Fruit fly (Drosophila melanogaster) whole organism, embryonic: ENCODE data around the gene Clamp.

Experiments used
- Bgb ChIP-seq: fragments of 200-800 bp; sonication (Bioruptor generic); IDR thresholded peaks from 2 replicates; pipeline ENCODE4 v1.3.6; 2022; ENCODE audit warnings: missing biosample characterization, missing genetic modification characterization; ENCODE audit not compliant: partially characterized antibody
- CG11723 ChIP-seq: fragments of 200-800 bp; sonication (Bioruptor generic); optimal IDR thresholded peaks from 2 replicates; lab custom pipeline; 2017; ENCODE audit warnings: missing biosample characterization, mild to moderate bottlenecking, missing genetic modification characterization
- CG14860 ChIP-seq: fragments of 200-800 bp; sonication (Bioruptor generic); IDR thresholded peaks from 3 replicates; pipeline ENCODE4 v1.3.6; 2022; ENCODE audit warnings: missing biosample characterization, missing genetic modification characterization; ENCODE audit not compliant: partially characterized antibody
- CG16813 ChIP-seq: fragments of 200-800 bp; sonication (Bioruptor generic); IDR thresholded peaks from 3 replicates; pipeline ENCODE4 v1.3.6; 2022; ENCODE audit warnings: missing biosample characterization, missing genetic modification characterization; ENCODE audit not compliant: partially characterized antibody
- CG16863 ChIP-seq: fragments of 200-800 bp; sonication (Bioruptor generic); optimal IDR thresholded peaks from 3 replicates; lab custom pipeline; 2016; ENCODE audit warnings: missing biosample characterization, missing genetic modification characterization
- CG17328 ChIP-seq: fragments of 200-800 bp; sonication (Bioruptor generic); IDR thresholded peaks from 2 replicates; pipeline ENCODE4 v1.3.6; 2022; ENCODE audit warnings: missing biosample characterization, missing genetic modification characterization
- CG17912 ChIP-seq: fragments of 200-800 bp; sonication (Bioruptor generic); optimal IDR thresholded peaks from 2 replicates; lab custom pipeline; 2018; ENCODE audit warnings: missing biosample characterization, mild to moderate bottlenecking, missing genetic modification characterization
- CG2120 ChIP-seq: fragments of 200-800 bp; sonication (Bioruptor generic); optimal IDR thresholded peaks from 3 replicates; lab custom pipeline; 2016; ENCODE audit warnings: missing biosample characterization, missing genetic modification characterization
- CG33213 ChIP-seq: fragments of 200-800 bp; sonication (Bioruptor generic); optimal IDR thresholded peaks from 3 replicates; lab custom pipeline; 2016; ENCODE audit warnings: missing biosample characterization, missing genetic modification characterization
- CG6765 ChIP-seq: fragments of 200-800 bp; sonication (Bioruptor generic); optimal IDR thresholded peaks from 3 replicates; lab custom pipeline; 2017; ENCODE audit warnings: missing biosample characterization, mild to moderate bottlenecking, missing genetic modification characterization
- CG6791 ChIP-seq: fragments of 200-800 bp; sonication (Bioruptor generic); IDR thresholded peaks from 3 replicates; pipeline ENCODE4 v1.3.6; 2022; ENCODE audit warnings: missing biosample characterization, missing genetic modification characterization; ENCODE audit not compliant: partially characterized antibody
- CG7556 ChIP-seq: fragments of 200-800 bp; sonication (Bioruptor generic); optimal IDR thresholded peaks from 2 replicates; lab custom pipeline; 2017; ENCODE audit warnings: missing biosample characterization, mild to moderate bottlenecking, missing genetic modification characterization
- CG7963 ChIP-seq: fragments of 200-800 bp; sonication (Bioruptor generic); IDR thresholded peaks from 3 replicates; pipeline ENCODE4 v1.3.6; 2022; ENCODE audit warnings: missing biosample characterization, missing genetic modification characterization; ENCODE audit not compliant: partially characterized antibody
- CG9609 ChIP-seq: fragments of 200-800 bp; sonication (Bioruptor generic); optimal IDR thresholded peaks from 3 replicates; lab custom pipeline; 2016; ENCODE audit warnings: missing biosample characterization, missing genetic modification characterization
- Dll ChIP-seq: fragments of 200-800 bp; sonication (Bioruptor generic); IDR thresholded peaks from 4 replicates; pipeline ENCODE4 v1.3.6; 2022; ENCODE audit warnings: missing biosample characterization, missing genetic modification characterization; ENCODE audit not compliant: partially characterized antibody
- HLH4C ChIP-seq: fragments of 200-800 bp; sonication (Bioruptor generic); IDR thresholded peaks from 3 replicates; pipeline ENCODE4 v1.3.6; 2022; ENCODE audit warnings: missing biosample characterization, missing genetic modification characterization; ENCODE audit not compliant: partially characterized antibody
- HmgZ ChIP-seq: fragments of 200-800 bp; sonication (Bioruptor generic); optimal IDR thresholded peaks from 2 replicates; lab custom pipeline; 2018; ENCODE audit warnings: missing biosample characterization, mild to moderate bottlenecking, missing genetic modification characterization
- Hmx ChIP-seq: fragments of 200-800 bp; sonication (Bioruptor generic); optimal IDR thresholded peaks from 2 replicates; lab custom pipeline; 2016; ENCODE audit warnings: missing biosample characterization, missing genetic modification characterization
- Hr78 ChIP-seq, 2 experiments: fragments of 200-800 bp in 1 of 2; fragments of >200 bp in 1 of 2; sonication (Bioruptor generic) in 1 of 2; optimal IDR thresholded peaks; 2 replicates each; lab custom pipeline; 2017 to 2019; ENCODE audit warnings: missing biosample characterization in 2 of 2, missing genetic modification characterization in 2 of 2, mild to moderate bottlenecking in 1 of 2, moderate library complexity in 1 of 2
- Lim3 ChIP-seq: fragments of 200-800 bp; sonication (Bioruptor generic); IDR thresholded peaks from 2 replicates; pipeline ENCODE4 v1.3.6; 2022; ENCODE audit warnings: missing biosample characterization, missing genetic modification characterization
- Med ChIP-seq: fragments of 200-800 bp; sonication (Bioruptor generic); peaks from one replicate; lab custom pipeline; 2016; ENCODE audit warnings: missing biosample characterization, missing genetic modification characterization, mild to moderate bottlenecking, inconsistent platforms, moderate library complexity
- Scr ChIP-seq: fragments of 200-800 bp; sonication (Bioruptor generic); IDR thresholded peaks from 2 replicates; pipeline ENCODE4 v1.3.6; 2022; ENCODE audit warnings: missing biosample characterization, missing genetic modification characterization; ENCODE audit not compliant: partially characterized antibody
- Trl ChIP-seq, 3 experiments: fragments of >200 bp in 2 of 3; fragments of 200-800 bp in 1 of 3; sonication (Bioruptor generic) in 1 of 3; optimal IDR thresholded peaks; 2 replicates in 1 of 3; 3 replicates in 2 of 3; lab custom pipeline; 2016 to 2017; ENCODE audit warnings: missing biosample characterization in 1 of 3, missing genetic modification characterization in 1 of 3
- Xrp1 ChIP-seq: fragments of 200-800 bp; sonication (Bioruptor generic); IDR thresholded peaks from 2 replicates; pipeline ENCODE4 v1.3.6; 2022; ENCODE audit warnings: missing biosample characterization, missing genetic modification characterization
- amos ChIP-seq: fragments of 200-800 bp; sonication (Bioruptor generic); IDR thresholded peaks from 2 replicates; pipeline ENCODE4 v1.3.6; 2022; ENCODE audit warnings: missing biosample characterization, missing genetic modification characterization; ENCODE audit not compliant: partially characterized antibody
- br ChIP-seq: fragments of >200 bp; optimal IDR thresholded peaks from 2 replicates; lab custom pipeline; 2017
- chn ChIP-seq: fragments of 200-800 bp; sonication (Bioruptor generic); optimal IDR thresholded peaks from 2 replicates; lab custom pipeline; 2016; ENCODE audit warnings: missing biosample characterization, missing genetic modification characterization
- crc ChIP-seq: fragments of 200-800 bp; sonication (Bioruptor generic); optimal IDR thresholded peaks from 2 replicates; lab custom pipeline; 2016; ENCODE audit warnings: missing biosample characterization, missing genetic modification characterization
- dati ChIP-seq: fragments of 200-800 bp; sonication (Bioruptor generic); IDR thresholded peaks from 2 replicates; pipeline ENCODE4 v1.3.6; 2022; ENCODE audit warnings: missing biosample characterization, missing genetic modification characterization
- eve ChIP-seq, 2 experiments: fragments of >200 bp; optimal IDR thresholded peaks; 2 replicates each; lab custom pipeline; 2017; ENCODE audit warnings: missing biosample characterization in 2 of 2, missing genetic modification characterization in 2 of 2
- eyg ChIP-seq: fragments of 200-800 bp; sonication (Bioruptor generic); optimal IDR thresholded peaks from 3 replicates; lab custom pipeline; 2016; ENCODE audit warnings: missing biosample characterization, missing genetic modification characterization
- gfzf ChIP-seq: fragments of 200-800 bp; sonication (Bioruptor generic); optimal IDR thresholded peaks from 2 replicates; lab custom pipeline; 2016; ENCODE audit warnings: missing biosample characterization, mild to moderate bottlenecking, missing genetic modification characterization, moderate library complexity
- hb ChIP-seq: fragments of 200-800 bp; sonication (Bioruptor generic); IDR thresholded peaks from 3 replicates; pipeline ENCODE4 v1.3.6; 2022; ENCODE audit warnings: missing biosample characterization, missing genetic modification characterization; ENCODE audit not compliant: partially characterized antibody
- insv ChIP-seq, 2 experiments: fragments of 200-800 bp; sonication (Bioruptor generic); optimal IDR thresholded peaks; 3 replicates each; lab custom pipeline; 2016 to 2018; ENCODE audit warnings: missing biosample characterization in 2 of 2, missing genetic modification characterization in 2 of 2
- inv ChIP-seq: fragments of 200-800 bp; sonication (Bioruptor generic); IDR thresholded peaks from 2 replicates; pipeline ENCODE4 v1.3.6; 2022; ENCODE audit warnings: missing biosample characterization, missing genetic modification characterization; ENCODE audit not compliant: partially characterized antibody
- mld ChIP-seq: fragments of 200-800 bp; sonication (Bioruptor generic); IDR thresholded peaks from 3 replicates; pipeline ENCODE4 v1.3.6; 2022; ENCODE audit warnings: missing biosample characterization, missing genetic modification characterization; ENCODE audit not compliant: partially characterized antibody
- nerfin-2 ChIP-seq: fragments of 200-800 bp; sonication (Bioruptor generic); IDR thresholded peaks from 2 replicates; pipeline ENCODE4 v1.3.6; 2022; ENCODE audit warnings: missing biosample characterization, missing genetic modification characterization; ENCODE audit not compliant: partially characterized antibody
- pita ChIP-seq: fragments of 200-800 bp; sonication (Bioruptor generic); optimal IDR thresholded peaks from 2 replicates; lab custom pipeline; 2017; ENCODE audit warnings: missing biosample characterization, mild to moderate bottlenecking, missing genetic modification characterization
- sd ChIP-seq: fragments of 200-800 bp; sonication (Bioruptor generic); optimal IDR thresholded peaks from 3 replicates; lab custom pipeline; 2018; ENCODE audit warnings: missing biosample characterization, mild to moderate bottlenecking, missing genetic modification characterization, moderate library complexity
- sens ChIP-seq: fragments of 200-800 bp; sonication (Bioruptor generic); peaks from one replicate; lab custom pipeline; 2016; ENCODE audit warnings: missing biosample characterization, missing genetic modification characterization
- so ChIP-seq: fragments of 200-800 bp; sonication (Bioruptor generic); IDR thresholded peaks from 3 replicates; pipeline ENCODE4 v1.3.6; 2022; ENCODE audit warnings: missing biosample characterization, missing genetic modification characterization
- stc ChIP-seq: fragments of 200-800 bp; sonication (Bioruptor generic); IDR thresholded peaks from 2 replicates; pipeline ENCODE4 v1.3.6; 2022; ENCODE audit warnings: missing biosample characterization, missing genetic modification characterization
- vnd ChIP-seq: fragments of 200-800 bp; sonication (Bioruptor generic); IDR thresholded peaks from 3 replicates; pipeline ENCODE4 v1.3.6; 2022; ENCODE audit warnings: missing biosample characterization, missing genetic modification characterization; ENCODE audit not compliant: partially characterized antibody

Gene Clamp

DNA sequence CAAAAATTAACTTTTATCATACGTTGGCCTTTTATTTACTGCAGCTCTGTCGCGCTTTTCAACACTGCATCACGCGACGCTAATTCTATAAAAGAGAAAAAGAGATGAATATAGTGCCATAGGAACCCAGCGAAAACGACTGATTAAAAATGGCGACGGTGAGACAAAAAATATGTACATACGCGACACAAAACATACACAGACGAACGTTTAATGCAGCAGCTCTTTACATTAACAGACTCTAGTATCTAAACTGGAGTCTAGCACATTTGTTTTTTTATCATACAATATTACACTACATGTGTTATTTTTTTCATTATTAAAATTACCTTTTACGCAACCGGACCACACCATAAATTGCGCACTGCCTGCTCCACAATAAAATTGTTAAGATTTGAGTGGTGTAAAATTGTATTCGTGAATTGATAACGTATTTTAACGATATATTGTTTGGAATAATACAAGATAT lies 350 bp downstream of the Clamp start (continued):
- TF ChIP-seq CG11723 (peak; percentile 18), sens (GFP tag; lab: Kevin White, UChicago) (peak; percentile 53), eve (GFP tag; optimal IDR thresholded peaks at IDR 0.05; lab: Kevin White, UChicago) (peak in 1 of 2 experiments; percentile 85), CG6765 (no peak), Xrp1 (GFP tag; lab: Robert Waterston, UW) (0 out of 2 replicates have a peak, but pooled peaks have one; percentile 21), stc (GFP tag; lab: Robert Waterston, UW) (no peak), crc (GFP tag; lab: Kevin White, UChicago) (no peak), CG17912 (GFP tag; lab: Kevin White, UChicago) (peak; percentile 38), CG33213 (GFP tag; lab: Kevin White, UChicago) (peak; percentile 12), pita (GFP tag; lab: Kevin White, UChicago) (no peak), gfzf (GFP tag; lab: Kevin White, UChicago) (no peak), CG9609 (GFP tag; lab: Kevin White, UChicago) (peak; percentile 5), dati (GFP tag; lab: Robert Waterston, UW) (no peak), eyg (no peak), Hr78 (GFP tag; optimal IDR thresholded peaks at IDR 0.05; lab: Kevin White, UChicago) (no peak), br (lab: Kevin White, UChicago) (no peak), CG2120 (GFP tag; lab: Kevin White, UChicago) (peak; percentile 9), CG17328 (peak; percentile 16; the same call in 1 of the 2 replicates), HmgZ (tag; lab: Kevin White, UChicago) (peak; percentile 25)

DNA sequence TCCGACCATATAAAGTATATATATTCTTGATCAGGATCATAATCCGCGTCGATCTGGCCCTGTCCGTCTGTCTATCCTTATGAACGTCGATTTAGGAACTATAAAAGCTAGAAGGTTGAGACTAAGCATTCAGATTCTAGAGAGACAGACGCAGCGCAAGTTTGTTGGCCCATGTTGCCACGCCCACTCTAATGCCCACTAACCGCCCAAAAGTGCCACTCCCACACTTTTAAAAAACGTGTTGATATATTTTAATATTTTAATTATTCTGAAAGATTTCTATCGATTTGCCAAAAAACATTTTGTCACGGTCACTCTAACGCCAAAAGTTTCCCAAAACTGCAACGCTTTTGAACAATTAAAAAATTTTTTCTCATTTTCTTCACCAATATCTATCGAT lies 5.6 kb downstream of the Clamp start:
- TF ChIP-seq sd (tag; lab: Kevin White, UChicago), result no peak
- TF ChIP-seq insv (GFP tag; optimal IDR thresholded peaks at IDR 0.05; lab: Kevin White, UChicago), result no peak
- no peak for TF ChIP-seq CG16863 (GFP tag; lab: Kevin White, UChicago)
- TF ChIP-seq HLH4C (GFP tag; lab: Robert Waterston, UW), result no peak
- no peak for TF ChIP-seq Hmx (GFP tag; lab: Kevin White, UChicago)
- no peak for TF ChIP-seq Lim3 (GFP tag; lab: Robert Waterston, UW)

DNA sequence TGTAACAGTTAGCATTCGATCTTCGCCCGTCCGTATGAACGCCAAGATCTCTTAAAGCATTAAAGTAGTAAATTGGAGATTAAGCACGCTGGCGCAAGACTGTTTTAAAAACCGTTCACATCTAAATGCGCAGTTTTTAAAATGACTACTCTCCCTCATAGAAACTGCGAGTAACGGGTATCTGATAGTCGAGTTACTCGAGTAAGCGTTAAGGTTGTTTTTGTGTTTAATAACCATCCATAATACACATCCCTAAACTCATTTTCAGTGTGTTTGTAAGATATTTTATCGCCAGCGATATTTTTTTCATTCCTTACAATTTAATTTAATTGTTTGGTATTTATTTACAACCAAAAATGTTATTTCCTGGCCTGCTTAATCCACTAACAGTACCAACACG lies 9.1 kb downstream of the Clamp start:
- TF ChIP-seq mld (GFP tag; lab: Robert Waterston, UW), result peak; percentile 54; the same call in 1 of the 3 replicates
- no peak for TF ChIP-seq CG7556
- TF ChIP-seq so (GFP tag; lab: Robert Waterston, UW), result no peak
- TF ChIP-seq vnd (GFP tag; lab: Robert Waterston, UW), result peak; percentile 43; the same call in 1 of the 3 replicates
- TF ChIP-seq Trl (optimal IDR thresholded peaks at IDR 0.05; lab: Kevin White, UChicago), result no peak
- TF ChIP-seq Trl (GFP tag; optimal IDR thresholded peaks at IDR 0.05; lab: Kevin White, UChicago), result no peak
- TF ChIP-seq inv (GFP tag; lab: Robert Waterston, UW), result peak; percentile 37; the same call in 1 of the 2 replicates
- TF ChIP-seq Med, result no peak
- peak; percentile 46; the same call in 1 of the 2 replicates for TF ChIP-seq Scr (GFP tag; lab: Robert Waterston, UW)
- peak; percentile 56; the same call in 2 of the 3 replicates for TF ChIP-seq CG6791 (GFP tag; lab: Robert Waterston, UW)
- 0 out of 2 replicates have a peak, but pooled peaks have one; percentile 36 for TF ChIP-seq Bgb (GFP tag; lab: Robert Waterston, UW)
- TF ChIP-seq amos (GFP tag; lab: Robert Waterston, UW), result 0 out of 2 replicates have a peak, but pooled peaks have one; percentile 21
- TF ChIP-seq hb (GFP tag; lab: Robert Waterston, UW), result peak; percentile 57; the same call in 1 of the 3 replicates
- TF ChIP-seq nerfin-2 (GFP tag; lab: Robert Waterston, UW), result peak; percentile 80
- TF ChIP-seq CG16813, result peak; percentile 74
- 0 out of 4 replicates have a peak, but pooled peaks have one; percentile 22 for TF ChIP-seq Dll (GFP tag; lab: Robert Waterston, UW)
- peak; percentile 58; the same call in 2 of the 3 replicates for TF ChIP-seq CG14860 (GFP tag; lab: Robert Waterston, UW)
- TF ChIP-seq HLH4C (GFP tag; lab: Robert Waterston, UW), result peak; percentile 50; the same call in 2 of the 3 replicates
- TF ChIP-seq chn, result no peak
- peak; percentile 62; the same call in 1 of the 3 replicates for TF ChIP-seq CG7963 (GFP tag; lab: Robert Waterston, UW)
